Worm (Caenorhabditis elegans) whole organism, L1 larva: ENCODE data around the gene B0361.11.

ENCODE experiments used
- F16B12.6 ChIP-seq: fragments of 150-350 bp; optimal IDR thresholded peaks from 2 replicates; lab custom pipeline; 2014; ENCODE audit warnings: missing biosample characterization, missing genetic modification characterization
- aha-1 ChIP-seq: fragments of 150-350 bp; optimal IDR thresholded peaks from 2 replicates; lab custom pipeline; 2014; ENCODE audit warnings: missing biosample characterization, missing genetic modification characterization
- aly-2 ChIP-seq: fragments of 150-350 bp; optimal IDR thresholded peaks from 2 replicates; lab custom pipeline; 2014; ENCODE audit warnings: missing biosample characterization, missing genetic modification characterization
- ama-1 ChIP-seq: fragments of 150-350 bp; optimal IDR thresholded peaks from 2 replicates; lab custom pipeline; 2014
- blmp-1 ChIP-seq: fragments of 150-350 bp; optimal IDR thresholded peaks from 2 replicates; lab custom pipeline; 2014; ENCODE audit warnings: missing biosample characterization, missing genetic modification characterization
- ceh-8 ChIP-seq: fragments of 200-800 bp; sonication (Bioruptor generic); optimal IDR thresholded peaks from 2 replicates; lab custom pipeline; 2018; ENCODE audit warnings: mild to moderate bottlenecking, missing genetic modification characterization, moderate library complexity, missing compliant biosample characterization
- ceh-88 ChIP-seq: fragments of 200-800 bp; sonication (Bioruptor generic); IDR thresholded peaks from 2 replicates; pipeline ENCODE4 v1.3.6; 2022; ENCODE audit warnings: missing genetic modification characterization, missing compliant biosample characterization
- ces-1 ChIP-seq: fragments of 150-350 bp; optimal IDR thresholded peaks from 2 replicates; lab custom pipeline; 2014; ENCODE audit warnings: missing biosample characterization, missing genetic modification reagents, missing genetic modification characterization
- dpl-1 ChIP-seq, 3 experiments: fragments of 150-350 bp in 2 of 3; sonication (generic microtip) in 1 of 3; optimal IDR thresholded peaks; 2 replicates each; lab custom pipeline; 2014 to 2017; ENCODE audit warnings: missing biosample characterization in 3 of 3, missing genetic modification characterization in 3 of 3, missing genetic modification reagents in 3 of 3
- dsc-1 ChIP-seq: sonication (generic microtip); optimal IDR thresholded peaks from 2 replicates; lab custom pipeline; 2016; ENCODE audit warnings: mild to moderate bottlenecking, missing genetic modification characterization, missing compliant biosample characterization
- efl-1 ChIP-seq, 4 experiments: fragments of 150-350 bp; optimal IDR thresholded peaks in 3 of 4; peaks in 1 of 4; 1 replicate in 1 of 4; 2 replicates in 3 of 4; lab custom pipeline; 2014; ENCODE audit warnings: missing biosample characterization in 2 of 4, missing genetic modification characterization in 2 of 4, missing genetic modification reagents in 2 of 4
- efl-3 ChIP-seq: fragments of 200-800 bp; sonication (Bioruptor generic); optimal IDR thresholded peaks from 2 replicates; lab custom pipeline; 2018; ENCODE audit warnings: mild to moderate bottlenecking, missing genetic modification characterization, missing compliant biosample characterization
- elt-2 ChIP-seq: sonication (generic microtip); optimal IDR thresholded peaks from 2 replicates; lab custom pipeline; 2016; ENCODE audit warnings: missing genetic modification characterization, mild to moderate bottlenecking, inconsistent platforms, missing compliant biosample characterization, missing genetic modification reagents
- elt-3 ChIP-seq, 6 experiments: fragments of 150-350 bp in 1 of 6; sonication (generic microtip); optimal IDR thresholded peaks; 2 replicates each; lab custom pipeline; 2017 to 2018; ENCODE audit warnings: missing biosample characterization in 6 of 6, missing genetic modification characterization in 6 of 6, inconsistent platforms in 1 of 6
- ets-5 ChIP-seq: fragments of 200-800 bp; sonication (Bioruptor generic); IDR thresholded peaks from 2 replicates; pipeline ENCODE4 v1.3.6; 2022; ENCODE audit warnings: missing genetic modification characterization, missing compliant biosample characterization
- fos-1 ChIP-seq: fragments of 150-350 bp; optimal IDR thresholded peaks from 2 replicates; lab custom pipeline; 2014; ENCODE audit warnings: missing biosample characterization, missing genetic modification characterization
- grh-1 ChIP-seq: fragments of 200-800 bp; sonication (Bioruptor generic); IDR thresholded peaks from 2 replicates; pipeline ENCODE4 v1.3.6; 2022; ENCODE audit warnings: missing genetic modification reagents, missing genetic modification characterization, missing compliant biosample characterization
- irx-1 ChIP-seq: sonication (generic microtip); optimal IDR thresholded peaks from 2 replicates; lab custom pipeline; 2016; ENCODE audit warnings: missing genetic modification characterization, missing compliant biosample characterization
- isw-1 ChIP-seq: fragments of 200-800 bp; sonication (Bioruptor generic); IDR thresholded peaks from 2 replicates; pipeline ENCODE4 v1.3.6; 2022; ENCODE audit warnings: missing genetic modification characterization, missing compliant biosample characterization
- jun-1 ChIP-seq: fragments of 150-350 bp; optimal IDR thresholded peaks from 2 replicates; lab custom pipeline; 2014; ENCODE audit warnings: missing biosample characterization, missing genetic modification reagents, missing genetic modification characterization
- lin-13 ChIP-seq: fragments of 150-350 bp; optimal IDR thresholded peaks from 2 replicates; lab custom pipeline; 2014; ENCODE audit warnings: missing biosample characterization, missing genetic modification reagents, missing genetic modification characterization
- lin-35 ChIP-seq, 2 experiments: fragments of 150-350 bp; optimal IDR thresholded peaks; 2 replicates each; lab custom pipeline; 2014; ENCODE audit warnings: missing biosample characterization in 2 of 2, missing genetic modification characterization in 2 of 2, missing genetic modification reagents in 2 of 2
- lin-39 ChIP-seq: fragments of 150-350 bp; optimal IDR thresholded peaks from 2 replicates; lab custom pipeline; 2014; ENCODE audit warnings: missing biosample characterization, missing genetic modification reagents, missing genetic modification characterization
- lir-3 ChIP-seq: sonication (generic microtip); optimal IDR thresholded peaks from 2 replicates; lab custom pipeline; 2016; ENCODE audit warnings: mild to moderate bottlenecking, missing genetic modification characterization, moderate library complexity, missing compliant biosample characterization; ENCODE audit not compliant: poor library complexity
- lsy-2 ChIP-seq, 2 experiments: fragments of 150-350 bp; optimal IDR thresholded peaks; 2 replicates each; lab custom pipeline; 2014; ENCODE audit warnings: missing biosample characterization in 2 of 2, missing genetic modification characterization in 2 of 2
- mab-9 ChIP-seq: fragments of 200-800 bp; sonication (Bioruptor generic); IDR thresholded peaks from 2 replicates; pipeline ENCODE4 v1.3.6; 2022; ENCODE audit warnings: missing genetic modification reagents, missing genetic modification characterization, missing compliant biosample characterization
- mef-2 ChIP-seq: fragments of 150-350 bp; optimal IDR thresholded peaks from 2 replicates; lab custom pipeline; 2014; ENCODE audit warnings: missing biosample characterization, missing genetic modification characterization
- nhr-11 ChIP-seq: fragments of 150-350 bp; optimal IDR thresholded peaks from 2 replicates; lab custom pipeline; 2014; ENCODE audit warnings: missing biosample characterization, missing genetic modification characterization
- nhr-19 ChIP-seq: fragments of 200-800 bp; sonication (Bioruptor generic); conservative IDR thresholded peaks from 2 replicates; pipeline ENCODE4 v1.3.6; 2022; ENCODE audit warnings: missing genetic modification characterization, missing compliant biosample characterization
- nhr-71 ChIP-seq: sonication (generic microtip); optimal IDR thresholded peaks from 2 replicates; lab custom pipeline; 2016; ENCODE audit warnings: mild to moderate bottlenecking, missing genetic modification characterization, moderate library complexity, missing compliant biosample characterization
- nhr-77 ChIP-seq: fragments of 150-350 bp; optimal IDR thresholded peaks from 2 replicates; lab custom pipeline; 2014; ENCODE audit warnings: missing biosample characterization, missing genetic modification characterization
- nhr-84 ChIP-seq: sonication (generic microtip); optimal IDR thresholded peaks from 2 replicates; lab custom pipeline; 2017; ENCODE audit warnings: missing biosample characterization, missing genetic modification characterization
- nhr-90 ChIP-seq: sonication (generic microtip); optimal IDR thresholded peaks from 2 replicates; lab custom pipeline; 2016; ENCODE audit warnings: mild to moderate bottlenecking, missing genetic modification characterization, missing compliant biosample characterization; ENCODE audit not compliant: poor library complexity
- pag-3 ChIP-seq: sonication (generic microtip); optimal IDR thresholded peaks from 2 replicates; lab custom pipeline; 2017; ENCODE audit warnings: missing genetic modification characterization, mild to moderate bottlenecking, missing compliant biosample characterization, antibody characterized with exemption, borderline replicate concordance; ENCODE audit not compliant: insufficient read depth
- pqm-1 ChIP-seq: sonication (generic microtip); optimal IDR thresholded peaks from 3 replicates; lab custom pipeline; 2017; ENCODE audit warnings: missing biosample characterization, missing genetic modification characterization
- rnt-1 ChIP-seq: sonication (generic microtip); optimal IDR thresholded peaks from 2 replicates; lab custom pipeline; 2016; ENCODE audit warnings: mild to moderate bottlenecking, missing genetic modification characterization, moderate library complexity, missing compliant biosample characterization
- sox-4 ChIP-seq: sonication (generic microtip); optimal IDR thresholded peaks from 2 replicates; lab custom pipeline; 2016; ENCODE audit warnings: missing genetic modification characterization, missing compliant biosample characterization
- sup-37 ChIP-seq: fragments of 200-800 bp; sonication (Bioruptor generic); optimal IDR thresholded peaks from 2 replicates; lab custom pipeline; 2018; ENCODE audit warnings: mild to moderate bottlenecking, missing genetic modification characterization, missing compliant biosample characterization
- swsn-7 ChIP-seq: sonication (generic microtip); optimal IDR thresholded peaks from 2 replicates; lab custom pipeline; 2016; ENCODE audit warnings: missing genetic modification characterization, missing compliant biosample characterization
- tbx-2 ChIP-seq: sonication (generic microtip); optimal IDR thresholded peaks from 2 replicates; lab custom pipeline; 2016; ENCODE audit warnings: missing genetic modification characterization, missing compliant biosample characterization
- tlp-1 ChIP-seq: fragments of 150-350 bp; optimal IDR thresholded peaks from 2 replicates; lab custom pipeline; 2014; ENCODE audit warnings: missing biosample characterization, missing genetic modification characterization
- unc-30 ChIP-seq: sonication (generic microtip); optimal IDR thresholded peaks from 2 replicates; lab custom pipeline; 2017; ENCODE audit warnings: missing biosample characterization, missing genetic modification characterization
- unc-62 ChIP-seq: fragments of 150-350 bp; optimal IDR thresholded peaks from 2 replicates; lab custom pipeline; 2014; ENCODE audit warnings: missing biosample characterization, missing genetic modification reagents, missing genetic modification characterization
- xbp-1 ChIP-seq: sonication (generic microtip); optimal IDR thresholded peaks from 2 replicates; lab custom pipeline; 2016; ENCODE audit warnings: missing genetic modification characterization, missing compliant biosample characterization

The B0361.11 gene

DNA sequence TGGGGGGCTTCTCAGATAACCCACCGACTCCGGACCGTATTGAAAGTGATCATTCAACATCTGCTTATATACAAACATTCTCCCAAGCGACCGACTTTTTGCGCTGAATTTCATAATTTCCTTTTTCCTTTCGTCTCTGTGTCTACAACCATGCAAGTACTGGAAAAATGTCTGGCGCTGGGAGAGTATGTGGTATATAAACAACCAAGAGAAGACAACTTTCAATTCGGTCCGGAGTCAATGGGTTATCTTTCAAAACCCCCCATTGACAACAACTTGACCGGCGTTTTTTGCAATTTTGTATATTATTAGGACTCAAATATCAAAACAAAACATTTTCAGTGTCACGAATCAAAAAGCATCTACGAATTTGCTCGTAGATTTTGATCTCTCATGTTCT is 1.1 kb downstream of the B0361.11 start (continued):
- TF ChIP-seq nhr-19 (GFP tag; lab: Robert Waterston, UW) (peak; percentile 40; the same call in 1 of the 2 replicates), elt-2 (peak; percentile 66), nhr-84 (tag; lab: Kevin White, UChicago) (no peak), dpl-1 (GFP tag; optimal IDR thresholded peaks at IDR 0.05; lab: Kevin White, UChicago) (peak; percentile 41 to 65 (median 64)), tlp-1 (tag; lab: Kevin White, UChicago) (no peak), lir-3 (tag; lab: Kevin White, UChicago) (no peak), pqm-1 (no peak), nhr-11 (tag; lab: Kevin White, UChicago) (no peak), swsn-7 (peak; percentile 72), ceh-8 (peak; percentile 7), nhr-90 (tag; lab: Kevin White, UChicago) (peak; percentile 48), lin-39 (tag; lab: Kevin White, UChicago) (no peak), xbp-1 (tag; lab: Kevin White, UChicago) (peak; percentile 51), mef-2 (tag; lab: Kevin White, UChicago) (no peak), isw-1 (peak; percentile 38), ceh-88 (GFP tag; lab: Robert Waterston, UW) (no peak), aly-2 (tag; lab: Kevin White, UChicago) (no peak), lin-13 (GFP tag; lab: Kevin White, UChicago) (peak; percentile 15), sox-4 (tag; lab: Kevin White, UChicago) (peak; percentile 11), fos-1 (tag; lab: Kevin White, UChicago) (peak; percentile 64), pag-3 (tag; lab: Kevin White, UChicago) (no peak), irx-1 (tag; lab: Kevin White, UChicago) (peak; percentile 43), tbx-2 (tag; lab: Kevin White, UChicago) (peak; percentile 2), jun-1 (peak; percentile 77)

DNA sequence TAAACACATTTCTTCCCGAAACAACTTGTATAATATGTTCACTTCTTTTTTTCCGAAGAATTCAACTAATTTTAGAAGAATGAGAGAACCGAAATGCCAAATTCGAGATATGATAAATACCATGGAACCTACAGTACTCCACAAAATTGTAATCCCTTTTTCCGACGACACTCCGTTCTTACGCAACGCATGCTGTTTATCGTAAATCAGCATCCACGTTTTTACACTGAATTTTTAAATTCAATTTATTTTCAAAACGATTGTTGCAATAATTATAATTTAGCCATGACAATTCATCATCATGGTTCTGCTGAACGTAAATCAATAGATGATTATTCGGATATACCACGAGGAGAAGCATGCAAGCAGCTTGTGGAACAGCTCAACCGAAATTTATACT is 3.8 kb downstream of the B0361.11 start, which contains the start of gene B0361.3:
Gene B0361.3, plus strand, starts transcription at position 284 of the 400 bp plus-strand sequence.
- TF ChIP-seq rnt-1 (tag; lab: Kevin White, UChicago), result no peak
- TF ChIP-seq sup-37 (GFP tag; lab: Kevin White, UChicago), result no peak
- TF ChIP-seq fos-1 (tag; lab: Kevin White, UChicago), result no peak
- peak in 1 of 3 experiments; percentile 26 for TF ChIP-seq dpl-1 (GFP tag; optimal IDR thresholded peaks at IDR 0.05; lab: Kevin White, UChicago)
- peak in 1 of 2 experiments; percentile 46 for TF ChIP-seq lin-35 (GFP tag; optimal IDR thresholded peaks at IDR 0.05; lab: Kevin White, UChicago)
- no peak for TF ChIP-seq nhr-11 (tag; lab: Kevin White, UChicago)
- peak; percentile 5 for TF ChIP-seq blmp-1
- TF ChIP-seq mab-9 (GFP tag; lab: Robert Waterston, UW), result no peak
- no peak for TF ChIP-seq ces-1 (GFP tag; lab: Kevin White, UChicago)
- TF ChIP-seq ama-1 (lab: Kevin White, UChicago), result no peak
- no peak for TF ChIP-seq efl-3 (GFP tag; lab: Kevin White, UChicago)
- TF ChIP-seq unc-30, result no peak
- TF ChIP-seq aha-1 (tag; lab: Kevin White, UChicago), result no peak
- no peak for TF ChIP-seq ceh-88 (GFP tag; lab: Robert Waterston, UW)
- peak in 1 of 2 experiments; percentile 29 for TF ChIP-seq efl-1 (optimal IDR thresholded peaks at IDR 0.05; lab: Kevin White, UChicago)
- TF ChIP-seq efl-1 (GFP tag; optimal IDR thresholded peaks at IDR 0.05 in 1 of 2; lab: Kevin White, UChicago), result no peak
- TF ChIP-seq lsy-2 (tag; optimal IDR thresholded peaks at IDR 0.05; lab: Kevin White, UChicago), result peak in 1 of 2 experiments; percentile 77
- TF ChIP-seq lin-13 (GFP tag; lab: Kevin White, UChicago), result no peak
- TF ChIP-seq lir-3 (tag; lab: Kevin White, UChicago), result no peak
- TF ChIP-seq nhr-77 (tag; lab: Kevin White, UChicago), result no peak

DNA sequence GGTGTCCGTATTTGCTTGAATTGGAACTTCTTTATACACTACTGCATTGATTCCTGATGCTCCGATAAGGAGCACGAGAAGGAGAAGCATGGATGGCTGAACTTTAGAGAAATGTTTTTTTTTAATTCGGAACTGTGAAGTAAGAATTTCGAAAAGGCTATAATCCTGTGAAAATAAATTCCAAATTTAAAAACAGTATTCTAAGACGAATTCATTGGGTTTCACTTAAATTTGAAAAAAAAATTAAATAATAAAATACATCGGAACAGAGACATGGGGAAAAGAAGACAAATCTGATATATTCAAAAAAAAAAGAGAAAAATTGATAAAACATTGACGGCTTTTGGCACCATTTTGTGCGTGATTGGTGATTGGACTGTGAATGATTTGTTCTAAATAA is 8.4 kb downstream of the B0361.11 start, which contains the start of gene pho-5:
Gene pho-5, minus strand, starts transcription at position 101 of the 400 bp plus-strand sequence.
- TF ChIP-seq tlp-1 (tag; lab: Kevin White, UChicago), result no peak
- TF ChIP-seq ets-5 (GFP tag; lab: Robert Waterston, UW), result no peak
- TF ChIP-seq dsc-1, result no peak
- no peak for TF ChIP-seq elt-3 (tag; optimal IDR thresholded peaks at IDR 0.05; lab: Kevin White, UChicago)
- no peak for TF ChIP-seq lin-35 (GFP tag; optimal IDR thresholded peaks at IDR 0.05; lab: Kevin White, UChicago)
- TF ChIP-seq F16B12.6 (tag; lab: Kevin White, UChicago), result no peak
- TF ChIP-seq nhr-71 (tag; lab: Kevin White, UChicago), result no peak
- no peak for TF ChIP-seq unc-62 (GFP tag; lab: Kevin White, UChicago)
- TF ChIP-seq rnt-1 (tag; lab: Kevin White, UChicago), result no peak
- TF ChIP-seq grh-1 (GFP tag; lab: Robert Waterston, UW), result no peak
